Worm (Caenorhabditis elegans) whole organism, late embryonic: Measurements from ENCODE around the gene txdc-9.

Source experiments
- C38D4.7 ChIP-seq: fragments of 200-800 bp; sonication (Bioruptor generic); optimal IDR thresholded peaks from 2 replicates; lab custom pipeline; 2018; ENCODE audit warnings: mild to moderate bottlenecking, missing genetic modification characterization, moderate library complexity, missing compliant biosample characterization
- K02D7.2 ChIP-seq: sonication (generic microtip); optimal IDR thresholded peaks from 2 replicates; lab custom pipeline; 2017; ENCODE audit warnings: mild to moderate bottlenecking, missing genetic modification characterization, missing compliant biosample characterization
- K09A11.1 ChIP-seq: sonication (generic microtip); optimal IDR thresholded peaks from 2 replicates; lab custom pipeline; 2017; ENCODE audit warnings: antibody characterized with exemption, mild to moderate bottlenecking, missing genetic modification characterization, missing compliant biosample characterization; ENCODE audit not compliant: insufficient read depth
- ahr-1 ChIP-seq: sonication (generic microtip); optimal IDR thresholded peaks from 2 replicates; lab custom pipeline; 2016; ENCODE audit warnings: missing genetic modification characterization, missing compliant biosample characterization
- ceh-14 ChIP-seq: sonication (generic microtip); optimal IDR thresholded peaks from 2 replicates; lab custom pipeline; 2016; ENCODE audit warnings: missing genotype, missing genetic modification characterization, missing compliant biosample characterization
- ceh-18 ChIP-seq: sonication (generic microtip); optimal IDR thresholded peaks from 2 replicates; lab custom pipeline; 2016; ENCODE audit warnings: missing genetic modification characterization, missing compliant biosample characterization
- ceh-24 ChIP-seq: sonication (generic microtip); optimal IDR thresholded peaks from 2 replicates; lab custom pipeline; 2016; ENCODE audit warnings: mild to moderate bottlenecking, missing genetic modification characterization, missing compliant biosample characterization
- ceh-30 ChIP-seq: fragments of 150-350 bp; optimal IDR thresholded peaks from 2 replicates; lab custom pipeline; 2014; ENCODE audit warnings: missing biosample characterization, missing genetic modification characterization
- ceh-34 ChIP-seq: sonication (generic microtip); optimal IDR thresholded peaks from 2 replicates; lab custom pipeline; 2016; ENCODE audit warnings: mild to moderate bottlenecking, missing genetic modification characterization, missing compliant biosample characterization
- ceh-45 ChIP-seq: fragments of 200-800 bp; sonication (Bioruptor generic); IDR thresholded peaks from 2 replicates; pipeline ENCODE4 v1.3.6; 2022; ENCODE audit warnings: missing genetic modification reagents, missing genetic modification characterization, missing compliant biosample characterization
- ceh-48 ChIP-seq: sonication (generic microtip); optimal IDR thresholded peaks from 2 replicates; lab custom pipeline; 2016; ENCODE audit warnings: missing genetic modification characterization, inconsistent platforms, missing compliant biosample characterization
- ceh-9 ChIP-seq: sonication (generic microtip); optimal IDR thresholded peaks from 2 replicates; lab custom pipeline; 2016; ENCODE audit warnings: mild to moderate bottlenecking, missing genetic modification characterization, inconsistent platforms, missing compliant biosample characterization
- dmd-4 ChIP-seq: sonication (generic microtip); optimal IDR thresholded peaks from 2 replicates; lab custom pipeline; 2016; ENCODE audit warnings: borderline replicate concordance, missing genetic modification characterization, missing compliant biosample characterization
- elt-2 ChIP-seq: sonication (generic microtip); optimal IDR thresholded peaks from 2 replicates; lab custom pipeline; 2016; ENCODE audit warnings: missing genetic modification reagents, missing genetic modification characterization, missing compliant biosample characterization
- ets-4 ChIP-seq: sonication (generic microtip); optimal IDR thresholded peaks from 2 replicates; lab custom pipeline; 2016; ENCODE audit warnings: missing genetic modification characterization, missing compliant biosample characterization
- eyg-1 ChIP-seq: sonication (generic microtip); optimal IDR thresholded peaks from 2 replicates; lab custom pipeline; 2016; ENCODE audit warnings: missing genotype, missing genetic modification characterization, missing compliant biosample characterization
- fax-1 ChIP-seq: sonication (generic microtip); optimal IDR thresholded peaks from 2 replicates; lab custom pipeline; 2016; ENCODE audit warnings: missing genotype, missing genetic modification characterization, missing compliant biosample characterization
- fkh-6 ChIP-seq: sonication (generic microtip); optimal IDR thresholded peaks from 2 replicates; lab custom pipeline; 2016; ENCODE audit warnings: missing genetic modification characterization, missing compliant biosample characterization
- hlh-13 ChIP-seq: fragments of 200-800 bp; sonication (Bioruptor generic); optimal IDR thresholded peaks from 2 replicates; lab custom pipeline; 2018; ENCODE audit warnings: mild to moderate bottlenecking, missing genetic modification characterization, missing compliant biosample characterization
- hlh-15 ChIP-seq: sonication (generic microtip); optimal IDR thresholded peaks from 2 replicates; lab custom pipeline; 2016; ENCODE audit warnings: missing genetic modification characterization, missing compliant biosample characterization
- hlh-6 ChIP-seq: sonication (generic microtip); optimal IDR thresholded peaks from 2 replicates; lab custom pipeline; 2016; ENCODE audit warnings: missing genotype, missing genetic modification characterization, missing compliant biosample characterization
- lim-6 ChIP-seq: sonication (generic microtip); optimal IDR thresholded peaks from 2 replicates; lab custom pipeline; 2016; ENCODE audit warnings: missing genetic modification characterization, missing compliant biosample characterization
- madf-2 ChIP-seq: sonication (generic microtip); optimal IDR thresholded peaks from 2 replicates; lab custom pipeline; 2017; ENCODE audit warnings: missing genetic modification characterization, missing compliant biosample characterization
- mec-3 ChIP-seq: sonication (generic microtip); optimal IDR thresholded peaks from 2 replicates; lab custom pipeline; 2016; ENCODE audit warnings: borderline replicate concordance, missing genetic modification characterization, missing compliant biosample characterization
- nfya-1 ChIP-seq: sonication (generic microtip); optimal IDR thresholded peaks from 2 replicates; lab custom pipeline; 2017; ENCODE audit warnings: missing genetic modification characterization, mild to moderate bottlenecking, missing compliant biosample characterization, antibody characterized with exemption, moderate library complexity
- npax-4 ChIP-seq: sonication (generic microtip); optimal IDR thresholded peaks from 2 replicates; lab custom pipeline; 2016; ENCODE audit warnings: missing genetic modification characterization, missing compliant biosample characterization
- odd-2 ChIP-seq: sonication (generic microtip); optimal IDR thresholded peaks from 2 replicates; lab custom pipeline; 2017; ENCODE audit warnings: antibody characterized with exemption, mild to moderate bottlenecking, missing genetic modification characterization, missing compliant biosample characterization
- pag-3 ChIP-seq: sonication (generic microtip); optimal IDR thresholded peaks from 2 replicates; lab custom pipeline; 2016; ENCODE audit warnings: missing compliant biosample characterization, missing genetic modification characterization, borderline replicate concordance
- pat-9 ChIP-seq: fragments of 200-800 bp; sonication (Bioruptor generic); optimal IDR thresholded peaks from 2 replicates; lab custom pipeline; 2018; ENCODE audit warnings: mild to moderate bottlenecking, missing genetic modification characterization, moderate library complexity, missing compliant biosample characterization
- pha-2 ChIP-seq: sonication (generic microtip); optimal IDR thresholded peaks from 2 replicates; lab custom pipeline; 2017; ENCODE audit warnings: mild to moderate bottlenecking, missing genetic modification characterization, missing compliant biosample characterization
- pqm-1 ChIP-seq: sonication (generic microtip); optimal IDR thresholded peaks from 2 replicates; lab custom pipeline; 2016; ENCODE audit warnings: missing genetic modification characterization, missing compliant biosample characterization
- rnt-1 ChIP-seq: sonication (generic microtip); optimal IDR thresholded peaks from 2 replicates; lab custom pipeline; 2016; ENCODE audit warnings: missing genetic modification characterization, missing compliant biosample characterization
- unc-55 ChIP-seq: sonication (generic microtip); optimal IDR thresholded peaks from 2 replicates; lab custom pipeline; 2017; ENCODE audit warnings: missing biosample characterization, missing genetic modification reagents, missing genetic modification characterization
- zip-5 ChIP-seq: sonication (generic microtip); optimal IDR thresholded peaks from 2 replicates; lab custom pipeline; 2016; ENCODE audit warnings: missing genetic modification characterization, missing compliant biosample characterization
- ztf-16 ChIP-seq: sonication (generic microtip); optimal IDR thresholded peaks from 2 replicates; lab custom pipeline; 2017; ENCODE audit warnings: missing genetic modification characterization, missing compliant biosample characterization

txdc-9 gene

ce11 chrIII:6427205-6427604, 4.8 kb upstream of the txdc-9 start, which contains the start of gene C05D11.8:
TSS of gene C05D11.8 (minus strand) at chrIII:6427305.
- TF ChIP-seq lim-6 (no peak), unc-55 (GFP tag; lab: Kevin White, UChicago) (no peak), pha-2 (tag; lab: Kevin White, UChicago) (no peak), ztf-16 (tag; lab: Kevin White, UChicago) (no peak), mec-3 (tag; lab: Kevin White, UChicago) (no peak), ceh-30 (tag; lab: Kevin White, UChicago) (no peak), pag-3 (tag; lab: Kevin White, UChicago) (no peak), ceh-34 (tag; lab: Kevin White, UChicago) (no peak), hlh-13 (GFP tag; lab: Kevin White, UChicago) (no peak), K02D7.2 (tag; lab: Kevin White, UChicago) (no peak), odd-2 (tag; lab: Kevin White, UChicago) (no peak), madf-2 (no peak), pat-9 (tag; lab: Kevin White, UChicago) (no peak), C38D4.7 (GFP tag; lab: Kevin White, UChicago) (no peak), nfya-1 (tag; lab: Kevin White, UChicago) (no peak)

ce11 chrIII:6430834-6431233, 1.1 kb upstream of the txdc-9 start, which contains the start of gene popl-1:
TSS of gene popl-1 (minus strand) at chrIII:6430934.
- no peak for TF ChIP-seq dmd-4 (tag; lab: Kevin White, UChicago)

- no peak for TF ChIP-seq ceh-24
- TF ChIP-seq ceh-9 (tag; lab: Kevin White, UChicago): no peak
These were observed 961 bp downstream of the txdc-9 start, which contains the start of gene vps-16 for ce11 chrIII:6432939-6433338. TSS of gene vps-16 (plus strand) at chrIII:6433239.

ce11 chrIII:6436308-6436707, 4.3 kb downstream of the txdc-9 start, which contains the start of gene C05D11.1:
TSS of gene C05D11.1 (plus strand) at chrIII:6436608.
- TF ChIP-seq ets-4 (tag; lab: Kevin White, UChicago) (no peak), rnt-1 (no peak), hlh-13 (GFP tag; lab: Kevin White, UChicago) (no peak), elt-2 (tag; lab: Kevin White, UChicago) (no peak)

ce11 chrIII:6439854-6440253, 7.9 kb downstream of the txdc-9 start:
- TF ChIP-seq zip-5 (no peak), npax-4 (tag; lab: Kevin White, UChicago) (no peak), nfya-1 (tag; lab: Kevin White, UChicago) (no peak), hlh-6 (no peak), ahr-1 (tag; lab: Kevin White, UChicago) (no peak), ceh-18 (tag; lab: Kevin White, UChicago) (no peak), fkh-6 (tag; lab: Kevin White, UChicago) (no peak), pat-9 (tag; lab: Kevin White, UChicago) (no peak), ztf-16 (tag; lab: Kevin White, UChicago) (no peak), K02D7.2 (tag; lab: Kevin White, UChicago) (no peak), K09A11.1 (no peak), eyg-1 (tag; lab: Kevin White, UChicago) (no peak), fax-1 (tag; lab: Kevin White, UChicago) (no peak), pqm-1 (tag; lab: Kevin White, UChicago) (no peak), hlh-15 (tag; lab: Kevin White, UChicago) (no peak), pag-3 (tag; lab: Kevin White, UChicago) (no peak), lim-6 (no peak), ceh-45 (GFP tag; lab: Robert Waterston, UW) (no peak), ceh-48 (tag; lab: Kevin White, UChicago) (no peak), ceh-14 (tag; lab: Kevin White, UChicago) (no peak)
